Worm (Caenorhabditis elegans) whole organism, L4 larva: ENCODE data around the gene C26G2.2.

Experiments used
- aly-2 ChIP-seq: sonication (generic microtip); optimal IDR thresholded peaks from 2 replicates; lab custom pipeline; 2018; ENCODE audit warnings: missing biosample characterization, missing genetic modification characterization
- attf-4 ChIP-seq: sonication (generic microtip); optimal IDR thresholded peaks from 3 replicates; lab custom pipeline; 2017; ENCODE audit warnings: missing biosample characterization, missing genetic modification characterization
- ceh-44 ChIP-seq: fragments of 200-800 bp; sonication (Bioruptor generic); IDR thresholded peaks from 2 replicates; pipeline ENCODE4 v1.3.6; 2022; ENCODE audit warnings: missing genetic modification reagents, missing genetic modification characterization, missing compliant biosample characterization
- daf-19 ChIP-seq: fragments of 200-800 bp; sonication (Bioruptor generic); conservative IDR thresholded peaks from 2 replicates; pipeline ENCODE4 v1.3.6; 2022; ENCODE audit warnings: missing genetic modification characterization, missing compliant biosample characterization
- hlh-11 ChIP-seq: fragments of 200-800 bp; sonication (Bioruptor generic); optimal IDR thresholded peaks from 2 replicates; lab custom pipeline; 2018; ENCODE audit warnings: mild to moderate bottlenecking, missing genetic modification characterization, missing compliant biosample characterization
- nhr-10 ChIP-seq: fragments of 150-350 bp; optimal IDR thresholded peaks from 2 replicates; lab custom pipeline; 2014; ENCODE audit warnings: missing biosample characterization, missing genetic modification characterization
- zag-1 ChIP-seq: fragments of 150-350 bp; optimal IDR thresholded peaks from 2 replicates; lab custom pipeline; 2014; ENCODE audit warnings: missing biosample characterization, missing genetic modification characterization
- zip-11 ChIP-seq: fragments of 200-800 bp; sonication (Bioruptor generic); IDR thresholded peaks from 2 replicates; pipeline ENCODE4 v1.3.6; 2022; ENCODE audit warnings: missing genetic modification characterization, missing compliant biosample characterization

DNA sequence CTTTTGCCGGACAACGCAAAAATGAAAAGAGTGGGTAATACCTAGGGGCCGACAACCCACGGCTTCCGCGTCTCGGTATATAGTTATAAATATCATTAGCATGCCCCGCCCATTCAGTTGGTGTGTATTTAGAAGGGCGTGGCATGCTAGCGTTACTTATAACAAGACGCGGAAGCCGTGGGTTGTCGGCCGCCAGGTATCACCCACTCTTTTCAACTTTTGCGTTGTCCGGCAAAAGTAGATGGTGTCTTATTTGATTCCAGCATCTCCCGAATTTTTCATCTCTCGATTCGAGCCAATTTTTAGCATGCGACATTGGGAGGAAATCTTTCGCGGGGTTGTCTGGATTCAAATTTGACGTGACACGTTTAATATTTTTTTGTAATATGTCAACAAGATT is 53.7 kb downstream of the C26G2.2 start:
- TF ChIP-seq ceh-44 (GFP tag; lab: Robert Waterston, UW), result no peak
- no peak for TF ChIP-seq zag-1
- TF ChIP-seq zip-11 (GFP tag; lab: Robert Waterston, UW), result no peak
- no peak for TF ChIP-seq hlh-11 (tag; lab: Kevin White, UChicago)
- TF ChIP-seq daf-19 (GFP tag; lab: Robert Waterston, UW), result no peak
- no peak for TF ChIP-seq aly-2 (tag; lab: Kevin White, UChicago)
- TF ChIP-seq attf-4 (tag; lab: Kevin White, UChicago), result no peak
- no peak for TF ChIP-seq nhr-10 (tag; lab: Kevin White, UChicago)
